Worm (Caenorhabditis elegans): ENCODE results near the gene wht-3.

Gene wht-3

ce11 chrIII:4134059-4134458, 17.3 kb downstream of the wht-3 start:
- TF ChIP-seq lim-6 (tag; optimal IDR thresholded peaks at IDR 0.05): no peak
- no peak for TF ChIP-seq ref-2 (tag; optimal IDR thresholded peaks at IDR 0.05)
- no peak for TF ChIP-seq T23F11.4 (GFP tag; optimal IDR thresholded peaks at IDR 0.05)
- TF ChIP-seq hlh-13 (GFP tag; optimal IDR thresholded peaks at IDR 0.05): no peak
- no peak for TF ChIP-seq pha-2 (tag; optimal IDR thresholded peaks at IDR 0.05)
- TF ChIP-seq eyg-1 (tag; optimal IDR thresholded peaks at IDR 0.05): no peak
- no peak for TF ChIP-seq sox-4 (tag; optimal IDR thresholded peaks at IDR 0.05)

DNA sequence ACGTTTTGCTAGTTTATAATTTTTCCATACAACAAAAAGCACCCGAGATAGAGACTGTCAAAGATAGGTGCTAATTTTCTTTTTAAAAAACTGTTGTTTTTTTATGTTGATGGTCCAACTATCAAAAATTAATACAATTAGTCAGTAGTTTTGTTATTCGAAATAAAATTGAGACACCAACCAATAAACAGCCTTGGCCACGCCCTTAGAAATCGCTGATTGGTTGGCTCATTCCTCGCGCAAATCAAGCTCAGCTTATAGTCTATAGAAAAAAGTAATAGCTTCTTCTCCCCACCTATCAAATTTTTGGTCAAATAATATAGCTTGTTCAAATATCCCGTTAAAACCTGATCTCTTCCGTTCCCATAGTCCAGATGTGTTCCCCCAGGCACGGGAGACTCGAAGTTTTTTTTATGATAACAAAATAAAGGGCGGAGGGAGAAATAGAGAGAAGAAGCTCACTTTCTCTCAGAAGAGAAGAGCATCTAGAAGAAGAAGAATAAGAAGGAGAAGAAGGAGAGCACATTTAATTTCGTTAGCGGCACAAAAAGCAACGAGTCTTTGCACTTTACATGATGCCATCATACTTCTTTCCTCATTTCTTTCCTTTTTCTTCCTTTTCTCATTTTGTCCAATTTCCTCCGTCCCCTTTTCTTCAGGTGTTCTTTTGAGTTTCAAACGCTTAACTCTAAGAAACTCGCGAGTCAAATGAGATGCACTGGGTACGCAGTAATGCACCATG, 19.4 kb downstream of the wht-3 start:
- TF ChIP-seq ceh-31 (tag; optimal IDR thresholded peaks at IDR 0.05): peak; percentile 2
- no peak for TF ChIP-seq tbx-2 (tag; optimal IDR thresholded peaks at IDR 0.05)
- TF ChIP-seq ref-2 (tag; optimal IDR thresholded peaks at IDR 0.05): no peak
- no peak for TF ChIP-seq ceh-48 (tag; optimal IDR thresholded peaks at IDR 0.05)
- no peak for TF ChIP-seq unc-86 (tag; optimal IDR thresholded peaks at IDR 0.05)
- TF ChIP-seq nfya-1 (tag; optimal IDR thresholded peaks at IDR 0.05): peak; percentile 95
- no peak for TF ChIP-seq dmd-4 (tag; optimal IDR thresholded peaks at IDR 0.05; ENCODE audit: borderline replicate concordance)
- no peak for TF ChIP-seq elt-4 (tag; optimal IDR thresholded peaks at IDR 0.05)
- TF ChIP-seq fkh-6 (tag; optimal IDR thresholded peaks at IDR 0.05): no peak
- peak; percentile 92 for TF ChIP-seq unc-42 (tag; optimal IDR thresholded peaks at IDR 0.05)

DNA sequence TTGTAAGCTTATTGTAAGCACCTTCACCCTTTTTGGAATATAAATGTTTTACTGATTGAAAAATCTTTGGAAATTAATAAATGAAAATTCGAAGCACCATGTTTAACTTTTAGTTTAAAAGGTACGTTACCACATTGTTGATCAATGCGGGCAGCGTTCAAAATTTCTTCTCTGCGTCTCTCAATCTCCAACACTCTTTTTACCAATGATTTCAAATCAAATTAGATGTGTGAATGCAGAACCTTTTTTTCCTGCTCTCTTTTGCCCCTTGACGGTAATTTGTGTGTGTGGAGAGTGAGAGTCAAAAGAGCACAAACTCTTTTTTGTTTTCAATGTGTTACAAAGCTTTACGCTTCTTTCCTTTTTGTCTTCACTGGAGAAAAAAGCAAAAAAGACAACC, 27.5 kb downstream of the wht-3 start:
- TF ChIP-seq tbx-7 (tag; optimal IDR thresholded peaks at IDR 0.05): no peak
- no peak for TF ChIP-seq sdc-2 (tag; optimal IDR thresholded peaks at IDR 0.05)
- no peak for TF ChIP-seq che-1 (tag; optimal IDR thresholded peaks at IDR 0.05)
- no peak for TF ChIP-seq ahr-1 (tag; optimal IDR thresholded peaks at IDR 0.05)
- no peak for TF ChIP-seq pat-9 (tag; optimal IDR thresholded peaks at IDR 0.05)

DNA sequence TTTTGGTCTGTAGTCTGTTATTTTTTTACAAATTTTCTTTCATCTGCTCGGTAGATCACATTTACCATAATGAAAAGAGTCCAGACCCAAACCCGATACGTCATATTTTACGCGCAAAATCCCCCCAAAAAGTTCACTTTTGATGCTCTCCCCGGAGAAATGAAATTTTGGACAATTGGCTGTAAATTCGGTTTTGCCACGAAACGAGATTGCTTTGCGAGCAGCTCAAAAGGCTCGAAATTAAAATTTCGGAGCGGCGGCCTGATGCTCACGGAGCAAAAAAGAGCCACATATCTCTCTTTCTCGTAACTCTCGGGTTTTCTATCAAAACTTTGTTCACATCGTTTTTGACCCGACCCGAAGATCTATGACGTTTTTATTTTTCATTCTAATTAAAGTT, 28.1 kb downstream of the wht-3 start:
- peak; percentile 72 for TF ChIP-seq unc-42 (tag; optimal IDR thresholded peaks at IDR 0.05)
- no peak for TF ChIP-seq nhr-11 (tag; optimal IDR thresholded peaks at IDR 0.05)

ce11 chrIII:4120386-4120785, 31.0 kb downstream of the wht-3 start:
- peak; percentile 79 for TF ChIP-seq nfya-1 (tag; optimal IDR thresholded peaks at IDR 0.05)
- no peak for TF ChIP-seq ceh-14 (tag; optimal IDR thresholded peaks at IDR 0.05)

DNA sequence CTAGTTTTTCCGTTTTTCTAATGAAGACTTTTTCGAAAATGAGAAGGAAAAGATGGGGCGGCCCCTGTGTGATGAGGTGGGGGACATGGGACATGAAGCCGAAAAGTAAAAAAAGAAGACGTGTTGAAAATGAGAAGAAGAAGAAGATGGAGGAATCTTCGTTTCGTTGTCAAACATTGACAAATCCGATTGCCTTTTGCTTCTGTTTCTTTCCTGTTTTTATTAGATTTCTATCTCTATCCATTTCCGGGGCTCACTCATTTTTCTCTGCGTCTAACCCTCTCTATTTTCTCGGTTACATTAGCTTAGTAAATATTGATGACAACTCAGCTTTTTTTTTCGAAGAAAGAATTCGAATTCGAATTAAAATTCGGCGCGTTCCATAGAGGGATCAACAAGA, 31.7 kb downstream of the wht-3 start:
- TF ChIP-seq syd-9 (tag; optimal IDR thresholded peaks at IDR 0.05): no peak
- no peak for TF ChIP-seq unc-86 (tag; optimal IDR thresholded peaks at IDR 0.05)
- TF ChIP-seq unc-42 (tag; optimal IDR thresholded peaks at IDR 0.05): peak; percentile 75
- no peak for TF ChIP-seq C38D4.7 (GFP tag; optimal IDR thresholded peaks at IDR 0.05)

DNA sequence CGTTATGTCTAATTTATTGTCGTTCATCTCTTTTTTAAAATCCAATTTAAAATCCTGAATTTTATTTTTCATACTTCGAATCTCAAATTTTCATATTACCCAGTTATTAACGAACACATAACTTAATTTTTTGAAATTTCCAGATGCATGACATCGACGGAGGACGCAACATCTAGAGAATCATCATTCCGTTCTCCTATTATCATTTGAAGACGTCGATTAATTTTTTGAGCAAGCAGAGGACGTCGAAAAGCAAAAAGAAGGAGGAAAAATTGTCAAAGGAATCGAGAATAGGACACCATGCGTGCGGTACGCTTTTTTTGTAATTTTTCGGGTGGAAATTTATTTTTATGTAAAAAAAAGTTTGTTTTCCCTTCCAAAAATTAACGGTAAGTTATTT, 36.3 kb downstream of the wht-3 start, which contains the start of gene unc-103:
Gene unc-103, plus strand, starts transcription at position 301 of the 400 bp plus-strand sequence.
- TF ChIP-seq odd-2 (tag; optimal IDR thresholded peaks at IDR 0.05) (no peak), elt-4 (tag; optimal IDR thresholded peaks at IDR 0.05) (no peak), Y22D7AL.16 (tag; optimal IDR thresholded peaks at IDR 0.05) (no peak), ceh-30 (tag; optimal IDR thresholded peaks at IDR 0.05) (no peak), unc-86 (tag; optimal IDR thresholded peaks at IDR 0.05) (no peak), tbx-7 (tag; optimal IDR thresholded peaks at IDR 0.05) (no peak)
